Worm (Caenorhabditis elegans) whole organism, L2 larva: ENCODE results near the gene irld-4.

Source experiments
- C34F6.9 ChIP-seq: fragments of 150-350 bp; optimal IDR thresholded peaks from 2 replicates; lab custom pipeline; 2014; ENCODE audit warnings: missing biosample characterization, missing genetic modification characterization
- F13H6.1 ChIP-seq: sonication (generic microtip); optimal IDR thresholded peaks from 2 replicates; lab custom pipeline; 2016; ENCODE audit warnings: missing genetic modification characterization, missing compliant biosample characterization
- R02D3.7 ChIP-seq: fragments of 150-350 bp; optimal IDR thresholded peaks from 2 replicates; lab custom pipeline; 2014; ENCODE audit warnings: missing biosample characterization, missing genetic modification characterization
- Y55F3AM.14 ChIP-seq: fragments of 200-800 bp; sonication (Bioruptor generic); optimal IDR thresholded peaks from 2 replicates; lab custom pipeline; 2018; ENCODE audit warnings: mild to moderate bottlenecking, missing genetic modification characterization, missing compliant biosample characterization
- ZK546.5 ChIP-seq: sonication (generic microtip); optimal IDR thresholded peaks from 2 replicates; lab custom pipeline; 2017; ENCODE audit warnings: missing biosample characterization, missing genetic modification characterization
- ama-1 ChIP-seq: fragments of 150-350 bp; optimal IDR thresholded peaks from 2 replicates; lab custom pipeline; 2018; ENCODE audit warnings: inconsistent platforms
- blmp-1 ChIP-seq: sonication (generic microtip); optimal IDR thresholded peaks from 2 replicates; lab custom pipeline; 2017; ENCODE audit warnings: missing genetic modification characterization, mild to moderate bottlenecking, missing compliant biosample characterization, antibody characterized with exemption, moderate library complexity; ENCODE audit not compliant: insufficient read depth
- ceh-16 ChIP-seq: fragments of 150-350 bp; optimal IDR thresholded peaks from 2 replicates; lab custom pipeline; 2014; ENCODE audit warnings: missing biosample characterization, missing genetic modification characterization
- ceh-82 ChIP-seq: fragments of 150-350 bp; optimal IDR thresholded peaks from 2 replicates; lab custom pipeline; 2014; ENCODE audit warnings: missing biosample characterization, missing genetic modification characterization
- crh-2 ChIP-seq: sonication (generic microtip); optimal IDR thresholded peaks from 2 replicates; lab custom pipeline; 2017; ENCODE audit warnings: missing biosample characterization, missing genetic modification characterization
- dmd-4 ChIP-seq: sonication (generic microtip); optimal IDR thresholded peaks from 2 replicates; lab custom pipeline; 2017; ENCODE audit warnings: missing biosample characterization, missing genetic modification characterization
- egl-27 ChIP-seq: sonication (generic microtip); optimal IDR thresholded peaks from 3 replicates; lab custom pipeline; 2017; ENCODE audit warnings: missing biosample characterization, missing genetic modification reagents, missing genetic modification characterization
- elt-1 ChIP-seq: fragments of 150-350 bp; optimal IDR thresholded peaks from 2 replicates; lab custom pipeline; 2014; ENCODE audit warnings: missing biosample characterization, missing genetic modification characterization
- elt-3 ChIP-seq: sonication (generic microtip); optimal IDR thresholded peaks from 2 replicates; lab custom pipeline; 2017; ENCODE audit warnings: missing biosample characterization, missing genetic modification characterization
- fos-1 ChIP-seq: fragments of 150-350 bp; optimal IDR thresholded peaks from 2 replicates; lab custom pipeline; 2014; ENCODE audit warnings: missing biosample characterization, missing genetic modification characterization
- gmeb-1 ChIP-seq: fragments of 150-350 bp; optimal IDR thresholded peaks from 2 replicates; lab custom pipeline; 2014; ENCODE audit warnings: missing biosample characterization, missing genetic modification characterization
- lin-11 ChIP-seq: fragments of 150-350 bp; sonication (generic microtip); optimal IDR thresholded peaks from 2 replicates; lab custom pipeline; 2014; ENCODE audit warnings: missing biosample characterization, missing genetic modification characterization, inconsistent platforms, mixed read lengths
- lin-13 ChIP-seq: fragments of 150-350 bp; optimal IDR thresholded peaks from 2 replicates; lab custom pipeline; 2014; ENCODE audit warnings: missing biosample characterization, missing genetic modification reagents, missing genetic modification characterization
- lin-39 ChIP-seq: fragments of 150-350 bp; optimal IDR thresholded peaks from 2 replicates; lab custom pipeline; 2014; ENCODE audit warnings: missing biosample characterization, missing genetic modification reagents, missing genetic modification characterization
- lsy-2 ChIP-seq, 2 experiments: fragments of 150-350 bp in 1 of 2; sonication (generic microtip) in 1 of 2; optimal IDR thresholded peaks; 2 replicates each; lab custom pipeline; 2014 to 2017; ENCODE audit warnings: missing biosample characterization in 2 of 2, missing genetic modification characterization in 2 of 2
- mbf-1 ChIP-seq: sonication (generic microtip); optimal IDR thresholded peaks from 2 replicates; lab custom pipeline; 2017; ENCODE audit warnings: missing biosample characterization, missing genetic modification characterization
- mdl-1 ChIP-seq, 2 experiments: fragments of 150-350 bp in 1 of 2; sonication (generic microtip) in 1 of 2; optimal IDR thresholded peaks; 2 replicates each; lab custom pipeline; 2017; ENCODE audit warnings: missing biosample characterization in 2 of 2, missing genetic modification characterization in 2 of 2
- nhr-10 ChIP-seq: sonication (generic microtip); optimal IDR thresholded peaks from 2 replicates; lab custom pipeline; 2017; ENCODE audit warnings: missing biosample characterization, missing genetic modification characterization
- nhr-11 ChIP-seq: fragments of 150-350 bp; optimal IDR thresholded peaks from 2 replicates; lab custom pipeline; 2014; ENCODE audit warnings: missing biosample characterization, missing genetic modification characterization
- nhr-12 ChIP-seq: fragments of 150-350 bp; optimal IDR thresholded peaks from 2 replicates; lab custom pipeline; 2014; ENCODE audit warnings: missing biosample characterization, missing genetic modification characterization
- nhr-129 ChIP-seq: fragments of 150-350 bp; optimal IDR thresholded peaks from 2 replicates; lab custom pipeline; 2014; ENCODE audit warnings: missing biosample characterization, missing genetic modification characterization
- nhr-21 ChIP-seq: fragments of 150-350 bp; optimal IDR thresholded peaks from 2 replicates; lab custom pipeline; 2014; ENCODE audit warnings: missing biosample characterization, missing genetic modification characterization
- nhr-23 ChIP-seq: fragments of 150-350 bp; optimal IDR thresholded peaks from 2 replicates; lab custom pipeline; 2014; ENCODE audit warnings: missing biosample characterization, missing genetic modification reagents, missing genetic modification characterization
- nhr-237 ChIP-seq: fragments of 150-350 bp; optimal IDR thresholded peaks from 2 replicates; lab custom pipeline; 2014; ENCODE audit warnings: missing biosample characterization, missing genetic modification characterization
- nhr-25 ChIP-seq: fragments of 150-350 bp; sonication (generic microtip); optimal IDR thresholded peaks from 3 replicates; lab custom pipeline; 2014; ENCODE audit warnings: missing biosample characterization, missing genetic modification characterization
- nhr-6 ChIP-seq: fragments of 150-350 bp; optimal IDR thresholded peaks from 2 replicates; lab custom pipeline; 2014; ENCODE audit warnings: missing biosample characterization, missing genetic modification characterization
- nhr-77 ChIP-seq: fragments of 150-350 bp; optimal IDR thresholded peaks from 2 replicates; lab custom pipeline; 2014; ENCODE audit warnings: missing biosample characterization, missing genetic modification characterization
- peb-1 ChIP-seq: fragments of 150-350 bp; optimal IDR thresholded peaks from 2 replicates; lab custom pipeline; 2014; ENCODE audit warnings: missing biosample characterization, missing genetic modification characterization
- sem-4 ChIP-seq: fragments of 150-350 bp; optimal IDR thresholded peaks from 2 replicates; lab custom pipeline; 2014; ENCODE audit warnings: missing biosample characterization, missing genetic modification reagents, missing genetic modification characterization
- skn-1 ChIP-seq: sonication (generic microtip); optimal IDR thresholded peaks from 2 replicates; lab custom pipeline; 2017; ENCODE audit warnings: missing biosample characterization, missing genetic modification characterization
- sma-9 ChIP-seq, 2 experiments: fragments of 150-350 bp in 1 of 2; sonication (generic microtip) in 1 of 2; optimal IDR thresholded peaks; 2 replicates each; lab custom pipeline; 2014 to 2016; ENCODE audit warnings: missing genetic modification characterization in 2 of 2, mild to moderate bottlenecking in 1 of 2, missing biosample characterization in 1 of 2, missing compliant biosample characterization in 1 of 2, missing genetic modification reagents in 1 of 2, moderate library complexity in 1 of 2
- snpc-4 ChIP-seq: fragments of 150-350 bp; optimal IDR thresholded peaks from 2 replicates; lab custom pipeline; 2014; ENCODE audit warnings: missing biosample characterization, missing genetic modification characterization
- unc-39 ChIP-seq: fragments of 150-350 bp; optimal IDR thresholded peaks from 2 replicates; lab custom pipeline; 2014; ENCODE audit warnings: missing biosample characterization, missing genetic modification characterization
- unc-55 ChIP-seq: fragments of 150-350 bp; sonication (generic microtip); optimal IDR thresholded peaks from 3 replicates; lab custom pipeline; 2014; ENCODE audit warnings: missing biosample characterization, missing genetic modification reagents, missing genetic modification characterization
- zag-1 ChIP-seq: fragments of 150-350 bp; optimal IDR thresholded peaks from 2 replicates; lab custom pipeline; 2014; ENCODE audit warnings: missing biosample characterization, missing genetic modification characterization
- ztf-1 ChIP-seq: fragments of 200-800 bp; sonication (Bioruptor generic); conservative IDR thresholded peaks from 2 replicates; pipeline ENCODE4 v1.3.6; 2022; ENCODE audit warnings: missing genetic modification characterization, missing compliant biosample characterization
- ztf-11 ChIP-seq: sonication (generic microtip); optimal IDR thresholded peaks from 2 replicates; lab custom pipeline; 2017; ENCODE audit warnings: missing biosample characterization, missing genetic modification characterization

The irld-4 gene

ce11 chrIV:14610942-14611724, 21.8 kb upstream of the irld-4 start (continued):
- TF ChIP-seq unc-55 (GFP tag; lab: Kevin White, UChicago): no peak
- TF ChIP-seq elt-1: no peak
- peak in 1 of 2 experiments; percentile 58 for TF ChIP-seq lsy-2 (tag; optimal IDR thresholded peaks at IDR 0.05; lab: Kevin White, UChicago)
- TF ChIP-seq ztf-11 (tag; lab: Kevin White, UChicago): no peak
- TF ChIP-seq lin-39 (tag; lab: Kevin White, UChicago): no peak
- no peak for TF ChIP-seq ZK546.5 (tag; lab: Kevin White, UChicago)
- TF ChIP-seq unc-39 (tag; lab: Kevin White, UChicago): no peak
- TF ChIP-seq ceh-82 (tag; lab: Kevin White, UChicago): no peak
- TF ChIP-seq nhr-237 (tag; lab: Kevin White, UChicago): no peak
- TF ChIP-seq fos-1 (tag; lab: Kevin White, UChicago): peak; percentile 54
- no peak for TF ChIP-seq skn-1 (tag; lab: Kevin White, UChicago)
- TF ChIP-seq, all 48 proteins: peak for 20

DNA sequence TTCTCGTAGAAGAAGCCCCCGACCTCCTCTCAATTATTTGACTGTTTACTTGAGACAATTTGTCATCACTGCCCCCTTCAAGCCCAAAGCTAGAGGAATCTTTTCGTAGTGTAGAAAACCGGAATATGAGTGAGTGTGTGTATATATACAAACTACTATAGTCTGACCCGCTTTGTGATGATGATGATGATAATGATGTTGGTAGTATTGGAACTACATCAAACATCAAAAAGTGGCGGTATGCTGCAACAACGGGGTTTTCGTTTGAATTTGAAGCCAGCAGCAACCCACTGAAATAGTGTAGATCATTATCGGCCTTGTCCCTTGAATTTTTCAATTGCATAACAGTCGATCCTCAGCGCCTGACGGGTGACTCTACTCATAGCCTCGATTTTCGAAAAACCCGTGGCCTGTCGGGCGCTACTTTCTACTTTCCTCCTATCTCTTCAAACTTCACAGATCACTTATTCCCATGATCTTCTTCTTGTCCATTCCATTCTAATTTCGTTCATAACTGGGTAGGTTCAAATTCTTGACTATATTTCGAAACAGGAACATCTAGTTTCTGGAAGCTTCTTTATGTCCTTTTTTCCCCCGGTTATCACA, 20.9 kb upstream of the irld-4 start:
- TF ChIP-seq mdl-1 (tag; optimal IDR thresholded peaks at IDR 0.05; lab: Kevin White, UChicago) (no peak), skn-1 (tag; lab: Kevin White, UChicago) (no peak), ama-1 (lab: Kevin White, UChicago) (no peak), ztf-11 (tag; lab: Kevin White, UChicago) (no peak), nhr-6 (no peak), snpc-4 (tag; lab: Kevin White, UChicago) (peak; percentile 94), nhr-25 (tag; lab: Kevin White, UChicago) (peak; percentile 61), ztf-1 (GFP tag; lab: Robert Waterston, UW) (no peak), nhr-11 (tag; lab: Kevin White, UChicago) (no peak), mbf-1 (tag; lab: Kevin White, UChicago) (no peak), R02D3.7 (no peak), nhr-129 (peak; percentile 82), ceh-16 (tag; lab: Kevin White, UChicago) (peak; percentile 35), sma-9 (GFP tag; optimal IDR thresholded peaks at IDR 0.05; lab: Kevin White, UChicago) (peak; percentile 71), sma-9 (tag; optimal IDR thresholded peaks at IDR 0.05; lab: Kevin White, UChicago) (no peak), elt-3 (tag; lab: Kevin White, UChicago) (no peak), sem-4 (tag; lab: Kevin White, UChicago) (no peak), gmeb-1 (tag; lab: Kevin White, UChicago) (peak; percentile 21), blmp-1 (tag; lab: Kevin White, UChicago) (peak; percentile 11), crh-2 (tag; lab: Kevin White, UChicago) (no peak)

- TF ChIP-seq elt-3 (tag; lab: Kevin White, UChicago): no peak
- TF ChIP-seq lin-13 (GFP tag; lab: Kevin White, UChicago): no peak
- peak; percentile 48 to 53 for TF ChIP-seq mdl-1 (tag; optimal IDR thresholded peaks at IDR 0.05; lab: Kevin White, UChicago)
- no peak for TF ChIP-seq R02D3.7
- TF ChIP-seq Y55F3AM.14 (GFP tag; lab: Kevin White, UChicago): no peak
- TF ChIP-seq F13H6.1 (tag; lab: Kevin White, UChicago): peak; percentile 68
- no peak for TF ChIP-seq gmeb-1 (tag; lab: Kevin White, UChicago)
- TF ChIP-seq unc-39 (tag; lab: Kevin White, UChicago): no peak
- no peak for TF ChIP-seq zag-1
- TF ChIP-seq nhr-21 (tag; lab: Kevin White, UChicago): peak; percentile 69
- peak; percentile 14 for TF ChIP-seq egl-27
- no peak for TF ChIP-seq nhr-12
- no peak for TF ChIP-seq skn-1 (tag; lab: Kevin White, UChicago)
- TF ChIP-seq ceh-16 (tag; lab: Kevin White, UChicago): no peak
- TF ChIP-seq ceh-82 (tag; lab: Kevin White, UChicago): no peak
- TF ChIP-seq lin-39 (tag; lab: Kevin White, UChicago): no peak
- TF ChIP-seq nhr-25 (tag; lab: Kevin White, UChicago): peak; percentile 88
- TF ChIP-seq nhr-77 (tag; lab: Kevin White, UChicago): no peak
- TF ChIP-seq fos-1 (tag; lab: Kevin White, UChicago): peak; percentile 58
- no peak for TF ChIP-seq nhr-11 (tag; lab: Kevin White, UChicago)
- peak; percentile 74 for TF ChIP-seq nhr-6
- no peak for TF ChIP-seq dmd-4 (tag; lab: Kevin White, UChicago)
- TF ChIP-seq ZK546.5 (tag; lab: Kevin White, UChicago): no peak
- TF ChIP-seq nhr-23 (tag; lab: Kevin White, UChicago): no peak
- no peak for TF ChIP-seq nhr-10 (tag; lab: Kevin White, UChicago)
- no peak for TF ChIP-seq sem-4 (tag; lab: Kevin White, UChicago)
- TF ChIP-seq mbf-1 (tag; lab: Kevin White, UChicago): no peak
- no peak for TF ChIP-seq lin-11 (tag; lab: Kevin White, UChicago)
- TF ChIP-seq C34F6.9 (tag; lab: Kevin White, UChicago): peak; percentile 32
- no peak for TF ChIP-seq elt-1
- TF ChIP-seq peb-1 (tag; lab: Kevin White, UChicago): no peak
- peak; percentile 96 for TF ChIP-seq sma-9 (GFP tag; optimal IDR thresholded peaks at IDR 0.05; lab: Kevin White, UChicago)
- no peak for TF ChIP-seq sma-9 (tag; optimal IDR thresholded peaks at IDR 0.05; lab: Kevin White, UChicago)
These were observed 20.2 kb upstream of the irld-4 start for ce11 chrIV:14612547-14613329.
